Fruit fly (Drosophila melanogaster): ENCODE measurements around the gene CG14545.
A peak's percentile ranks its signal among the peaks of the same experiment; 100 is the strongest.

Gene CG14545

dm6 chr3R:25885136-25885535 is 34.0 kb upstream of the CG14545 start:
- peak; percentile 0 for TF ChIP-seq ey (GFP tag; optimal IDR thresholded peaks at IDR 0.05)
- TF ChIP-seq N (GFP tag; optimal IDR thresholded peaks at IDR 0.05), result no peak
- no peak for TF ChIP-seq sv (GFP tag; optimal IDR thresholded peaks at IDR 0.05)
- peak; percentile 46 for TF ChIP-seq br (GFP tag; optimal IDR thresholded peaks at IDR 0.05)
- TF ChIP-seq brk (GFP tag; optimal IDR thresholded peaks at IDR 0.05), result no peak
- TF ChIP-seq pan (optimal IDR thresholded peaks at IDR 0.05), result no peak
- peak; percentile 63 for TF ChIP-seq rgr (GFP tag; optimal IDR thresholded peaks at IDR 0.05)
- TF ChIP-seq foxo (GFP tag; optimal IDR thresholded peaks at IDR 0.05), result peak in 1 of 2 experiments; percentile 23
- TF ChIP-seq jim (GFP tag; optimal IDR thresholded peaks at IDR 0.05), result no peak
- TF ChIP-seq h (GFP tag; optimal IDR thresholded peaks at IDR 0.05), result peak; percentile 38
- TF ChIP-seq Mio (GFP tag; optimal IDR thresholded peaks at IDR 0.05), result no peak
- peak; percentile 20 for TF ChIP-seq psq (GFP tag; optimal IDR thresholded peaks at IDR 0.05)
- peak; percentile 51 for TF ChIP-seq OdsH (GFP tag; optimal IDR thresholded peaks at IDR 0.05)
- TF ChIP-seq lola (GFP tag; optimal IDR thresholded peaks at IDR 0.05), result no peak
- TF ChIP-seq fru (GFP tag; optimal IDR thresholded peaks at IDR 0.05), result no peak
- peak; percentile 40 for TF ChIP-seq Sp1 (GFP tag; optimal IDR thresholded peaks at IDR 0.05)
- TF ChIP-seq CG9705 (GFP tag; optimal IDR thresholded peaks at IDR 0.05), result peak; percentile 1
- no peak for TF ChIP-seq Dif (GFP tag; optimal IDR thresholded peaks at IDR 0.05; ENCODE audit: partially characterized antibody)
- no peak for TF ChIP-seq tai (GFP tag; optimal IDR thresholded peaks at IDR 0.05)

dm6 chr3R:25884301-25884700 is 33.2 kb upstream of the CG14545 start:
- TF ChIP-seq brk (GFP tag; optimal IDR thresholded peaks at IDR 0.05) (peak; percentile 18), dl (GFP tag; optimal IDR thresholded peaks at IDR 0.05; ENCODE audit: insufficient read depth in 1 of 2, partially characterized antibody in 2 of 2) (no peak), h (GFP tag; optimal IDR thresholded peaks at IDR 0.05) (peak; percentile 18), OdsH (GFP tag; optimal IDR thresholded peaks at IDR 0.05) (peak; percentile 42), fru (GFP tag; optimal IDR thresholded peaks at IDR 0.05) (peak; percentile 19), Sp1 (GFP tag; optimal IDR thresholded peaks at IDR 0.05) (peak; percentile 8), rgr (GFP tag; optimal IDR thresholded peaks at IDR 0.05) (peak; percentile 44), GATAd (GFP tag; optimal IDR thresholded peaks at IDR 0.05) (no peak), foxo (GFP tag; optimal IDR thresholded peaks at IDR 0.05) (peak in 1 of 2 experiments; percentile 39), ey (GFP tag; optimal IDR thresholded peaks at IDR 0.05) (peak; percentile 10), HLH106 (tag; optimal IDR thresholded peaks at IDR 0.05) (peak; percentile 49), Vsx2 (GFP tag; optimal IDR thresholded peaks at IDR 0.05; ENCODE audit: partially characterized antibody) (no peak)

dm6 chr3R:25883877-25884276 is 32.8 kb upstream of the CG14545 start:
- TF ChIP-seq GATAd (GFP tag; optimal IDR thresholded peaks at IDR 0.05), result no peak
- TF ChIP-seq ey (GFP tag; optimal IDR thresholded peaks at IDR 0.05), result no peak

dm6 chr3R:25882606-25883266 is 31.6 kb upstream of the CG14545 start:
- TF ChIP-seq Vsx2 (GFP tag; optimal IDR thresholded peaks at IDR 0.05; ENCODE audit: partially characterized antibody) (no peak), dmrt93B (GFP tag; optimal IDR thresholded peaks at IDR 0.05) (no peak), OdsH (GFP tag; optimal IDR thresholded peaks at IDR 0.05) (no peak), fru (GFP tag; optimal IDR thresholded peaks at IDR 0.05) (no peak), psq (GFP tag; optimal IDR thresholded peaks at IDR 0.05) (no peak), h (GFP tag; optimal IDR thresholded peaks at IDR 0.05) (no peak), lola (GFP tag; optimal IDR thresholded peaks at IDR 0.05) (no peak), brk (GFP tag; optimal IDR thresholded peaks at IDR 0.05) (no peak), sage (GFP tag; optimal IDR thresholded peaks at IDR 0.05) (no peak), woc (GFP tag; optimal IDR thresholded peaks at IDR 0.05) (no peak), Hnf4 (GFP tag; optimal IDR thresholded peaks at IDR 0.05) (no peak), ey (GFP tag; optimal IDR thresholded peaks at IDR 0.05) (no peak), GATAd (GFP tag; optimal IDR thresholded peaks at IDR 0.05) (no peak), Myc (optimal IDR thresholded peaks at IDR 0.05) (no peak), CG9705 (GFP tag; optimal IDR thresholded peaks at IDR 0.05) (no peak), Sp1 (GFP tag; optimal IDR thresholded peaks at IDR 0.05) (no peak), br (GFP tag; optimal IDR thresholded peaks at IDR 0.05) (no peak)

dm6 chr3R:25881915-25882314 is 30.8 kb upstream of the CG14545 start, which contains the start of gene SppL:
Gene SppL (plus strand): TSS chr3R:25881984.
- TF ChIP-seq Hr78 (GFP tag; optimal IDR thresholded peaks at IDR 0.05) (no peak), psq (GFP tag; optimal IDR thresholded peaks at IDR 0.05) (peak; percentile 74), N (GFP tag; optimal IDR thresholded peaks at IDR 0.05) (no peak), Rel (GFP tag; optimal IDR thresholded peaks at IDR 0.05) (no peak), Rel (tag; optimal IDR thresholded peaks at IDR 0.05) (peak; percentile 99), fru (GFP tag; optimal IDR thresholded peaks at IDR 0.05) (no peak), sv (GFP tag; optimal IDR thresholded peaks at IDR 0.05) (no peak), Dif (GFP tag; optimal IDR thresholded peaks at IDR 0.05; ENCODE audit: partially characterized antibody) (no peak), OdsH (GFP tag; optimal IDR thresholded peaks at IDR 0.05) (no peak), rgr (GFP tag; optimal IDR thresholded peaks at IDR 0.05) (no peak)
